Worm (Caenorhabditis elegans) whole organism, L3 larva: Measurements from ENCODE around the gene cld-9.

ENCODE experiments used
- ZK546.5 ChIP-seq: sonication (generic microtip); optimal IDR thresholded peaks from 2 replicates; lab custom pipeline; 2017; ENCODE audit warnings: missing biosample characterization, missing genetic modification characterization
- fos-1 ChIP-seq: fragments of 150-350 bp; optimal IDR thresholded peaks from 2 replicates; lab custom pipeline; 2014; ENCODE audit warnings: missing biosample characterization, missing genetic modification characterization
- nhr-11 ChIP-seq: fragments of 150-350 bp; optimal IDR thresholded peaks from 2 replicates; lab custom pipeline; 2014; ENCODE audit warnings: missing biosample characterization, missing genetic modification characterization
- nhr-237 ChIP-seq: fragments of 150-350 bp; optimal IDR thresholded peaks from 2 replicates; lab custom pipeline; 2014; ENCODE audit warnings: missing biosample characterization, missing genetic modification characterization
- nhr-43 ChIP-seq: sonication (generic microtip); optimal IDR thresholded peaks from 2 replicates; lab custom pipeline; 2016; ENCODE audit warnings: mild to moderate bottlenecking, missing genetic modification characterization, missing compliant biosample characterization; ENCODE audit not compliant: poor library complexity, severe bottlenecking

- TF ChIP-seq nhr-237 (no peak), fos-1 (tag; lab: Kevin White, UChicago) (no peak), nhr-43 (tag; lab: Kevin White, UChicago) (no peak), nhr-11 (tag; lab: Kevin White, UChicago) (no peak), ZK546.5 (tag; lab: Kevin White, UChicago) (no peak)
These were observed 42.4 kb upstream of the cld-9 start for ce11 chrV:13794046-13794445.
